Fruit fly (Drosophila melanogaster) whole organism, embryonic: Measurements from ENCODE around the gene RpS17.

ENCODE experiments used
- Atf-2 ChIP-seq: fragments of 200-800 bp; sonication (Bioruptor generic); optimal IDR thresholded peaks from 2 replicates; lab custom pipeline; 2016; ENCODE audit warnings: missing biosample characterization, missing genetic modification characterization
- BEAF-32 ChIP-seq: fragments of 200-800 bp; sonication (Bioruptor generic); optimal IDR thresholded peaks from 3 replicates; lab custom pipeline; 2017; ENCODE audit warnings: missing biosample characterization, missing genetic modification characterization, mild to moderate bottlenecking, moderate library complexity, missing genetic modification reagents
- Bgb ChIP-seq: fragments of 200-800 bp; sonication (Bioruptor generic); IDR thresholded peaks from 2 replicates; pipeline ENCODE4 v1.3.6; 2022; ENCODE audit warnings: missing biosample characterization, missing genetic modification characterization; ENCODE audit not compliant: partially characterized antibody
- C15 ChIP-seq: fragments of 200-800 bp; sonication (Bioruptor generic); IDR thresholded peaks from 3 replicates; pipeline ENCODE4 v1.3.6; 2022; ENCODE audit warnings: missing biosample characterization, missing genetic modification characterization
- CG10366 ChIP-seq: fragments of 200-800 bp; sonication (Bioruptor generic); IDR thresholded peaks from 2 replicates; pipeline ENCODE4 v1.3.6; 2022; ENCODE audit warnings: missing biosample characterization, missing genetic modification characterization
- CG10565 ChIP-seq: fragments of 200-800 bp; sonication (Bioruptor generic); optimal IDR thresholded peaks from 3 replicates; lab custom pipeline; 2016; ENCODE audit warnings: missing biosample characterization, mild to moderate bottlenecking, missing genetic modification characterization
- CG12071 ChIP-seq: fragments of 200-800 bp; sonication (Bioruptor generic); optimal IDR thresholded peaks from 3 replicates; lab custom pipeline; 2018; ENCODE audit warnings: missing biosample characterization, mild to moderate bottlenecking, missing genetic modification characterization
- CG1233 ChIP-seq: fragments of 200-800 bp; sonication (Bioruptor generic); optimal IDR thresholded peaks from 4 replicates; lab custom pipeline; 2018; ENCODE audit warnings: missing biosample characterization, mild to moderate bottlenecking, missing genetic modification characterization
- CG13287 ChIP-seq: fragments of 200-800 bp; sonication (Bioruptor generic); IDR thresholded peaks from 2 replicates; pipeline ENCODE4 v1.3.6; 2022; ENCODE audit warnings: missing biosample characterization, missing genetic modification characterization; ENCODE audit not compliant: partially characterized antibody
- CG13424 ChIP-seq: fragments of 200-800 bp; sonication (Bioruptor generic); optimal IDR thresholded peaks from 2 replicates; lab custom pipeline; 2019; ENCODE audit warnings: missing biosample characterization, mild to moderate bottlenecking, missing genetic modification characterization, moderate library complexity
- CG14965 ChIP-seq: fragments of 200-800 bp; sonication (Bioruptor generic); optimal IDR thresholded peaks from 2 replicates; lab custom pipeline; 2016; ENCODE audit warnings: missing biosample characterization, missing genetic modification characterization, borderline replicate concordance
- CG15269 ChIP-seq: fragments of 200-800 bp; sonication (Bioruptor generic); optimal IDR thresholded peaks from 2 replicates; lab custom pipeline; 2018; ENCODE audit warnings: missing biosample characterization, mild to moderate bottlenecking, missing genetic modification characterization, moderate library complexity
- CG1647 ChIP-seq: fragments of 200-800 bp; sonication (Bioruptor generic); optimal IDR thresholded peaks from 3 replicates; lab custom pipeline; 2016; ENCODE audit warnings: missing biosample characterization, missing genetic modification characterization
- CG16779 ChIP-seq: fragments of 200-800 bp; sonication (Bioruptor generic); IDR thresholded peaks from 2 replicates; pipeline ENCODE4 v1.3.6; 2022; ENCODE audit warnings: missing biosample characterization, missing genetic modification characterization
- CG1792 ChIP-seq: fragments of 200-800 bp; sonication (Bioruptor generic); optimal IDR thresholded peaks from 2 replicates; lab custom pipeline; 2016; ENCODE audit warnings: missing biosample characterization, missing genetic modification characterization
- CG18599 ChIP-seq: fragments of 200-800 bp; sonication (Bioruptor generic); optimal IDR thresholded peaks from 3 replicates; lab custom pipeline; 2017; ENCODE audit warnings: missing biosample characterization, missing genetic modification characterization, mild to moderate bottlenecking, moderate library complexity, missing genetic modification reagents
- CG2678 ChIP-seq: fragments of 200-800 bp; sonication (Bioruptor generic); optimal IDR thresholded peaks from 3 replicates; lab custom pipeline; 2019; ENCODE audit warnings: missing biosample characterization, mild to moderate bottlenecking, missing genetic modification characterization, moderate library complexity
- CG3407 ChIP-seq: fragments of 200-800 bp; sonication (Bioruptor generic); optimal IDR thresholded peaks from 2 replicates; lab custom pipeline; 2018; ENCODE audit warnings: missing biosample characterization, mild to moderate bottlenecking, missing genetic modification characterization
- CG3726 ChIP-seq: fragments of 200-800 bp; sonication (Bioruptor generic); IDR thresholded peaks from 3 replicates; pipeline ENCODE4, ENCODE4 v1.3.6; 2022; ENCODE audit warnings: missing biosample characterization, missing genetic modification characterization
- CG3995 ChIP-seq: fragments of 200-800 bp; sonication (Bioruptor generic); optimal IDR thresholded peaks from 3 replicates; lab custom pipeline; 2016; ENCODE audit warnings: missing biosample characterization, missing genetic modification characterization
- CG6272 ChIP-seq: fragments of 200-800 bp; sonication (Bioruptor generic); IDR thresholded peaks from 2 replicates; pipeline ENCODE4 v1.3.6; 2022; ENCODE audit warnings: missing biosample characterization, missing genetic modification characterization
- CG9437 ChIP-seq: fragments of 200-800 bp; sonication (Bioruptor generic); optimal IDR thresholded peaks from 2 replicates; lab custom pipeline; 2018; ENCODE audit warnings: missing biosample characterization, mild to moderate bottlenecking, missing genetic modification characterization
- CG9932 ChIP-seq: fragments of 200-800 bp; sonication (Bioruptor generic); IDR thresholded peaks from 2 replicates; pipeline ENCODE4 v1.3.6; 2022; ENCODE audit warnings: missing biosample characterization, missing genetic modification characterization
- Chrac-16 ChIP-seq: fragments of 200-800 bp; sonication (Bioruptor generic); optimal IDR thresholded peaks from 3 replicates; lab custom pipeline; 2016; ENCODE audit warnings: missing biosample characterization, missing genetic modification characterization
- D ChIP-seq, 2 experiments: fragments of 200-800 bp in 1 of 2; fragments of >200 bp in 1 of 2; sonication (Bioruptor generic) in 1 of 2; optimal IDR thresholded peaks; 2 replicates in 1 of 2; 3 replicates in 1 of 2; lab custom pipeline; 2017; ENCODE audit warnings: mild to moderate bottlenecking in 1 of 2, missing biosample characterization in 1 of 2, missing genetic modification characterization in 1 of 2, missing genetic modification reagents in 1 of 2
- D19A ChIP-seq: fragments of 200-800 bp; optimal IDR thresholded peaks from 3 replicates; lab custom pipeline; 2019; ENCODE audit warnings: missing biosample characterization, mild to moderate bottlenecking, missing genetic modification characterization, moderate library complexity
- E2f2 ChIP-seq: fragments of 200-800 bp; sonication (Bioruptor generic); IDR thresholded peaks from 2 replicates; pipeline ENCODE4 v1.3.6; 2022; ENCODE audit warnings: missing biosample characterization, missing genetic modification characterization
- Eip74EF ChIP-seq, 2 experiments: fragments of 200-800 bp in 1 of 2; fragments of >200 bp in 1 of 2; sonication (Bioruptor generic) in 1 of 2; optimal IDR thresholded peaks; 2 replicates each; lab custom pipeline; 2017 to 2019; ENCODE audit warnings: missing biosample characterization in 2 of 2, missing genetic modification characterization in 2 of 2, mild to moderate bottlenecking in 1 of 2, moderate library complexity in 1 of 2
- HmgD ChIP-seq: fragments of 200-800 bp; sonication (Bioruptor generic); optimal IDR thresholded peaks from 3 replicates; lab custom pipeline; 2016; ENCODE audit warnings: missing biosample characterization, missing genetic modification characterization
- HmgZ ChIP-seq: fragments of 200-800 bp; sonication (Bioruptor generic); optimal IDR thresholded peaks from 2 replicates; lab custom pipeline; 2018; ENCODE audit warnings: missing biosample characterization, mild to moderate bottlenecking, missing genetic modification characterization
- Jarid2 ChIP-seq: fragments of 200-800 bp; sonication (Bioruptor generic); optimal IDR thresholded peaks from 3 replicates; lab custom pipeline; 2017; ENCODE audit warnings: mild to moderate bottlenecking, missing biosample characterization, missing genetic modification reagents, missing genetic modification characterization
- Lpt ChIP-seq: fragments of >200 bp; optimal IDR thresholded peaks from 2 replicates; lab custom pipeline; 2018; ENCODE audit warnings: missing biosample characterization, missing genetic modification characterization
- Six4 ChIP-seq: fragments of 200-800 bp; sonication (Bioruptor generic); optimal IDR thresholded peaks from 2 replicates; lab custom pipeline; 2016; ENCODE audit warnings: missing biosample characterization, missing genetic modification characterization
- amos ChIP-seq: fragments of 200-800 bp; sonication (Bioruptor generic); IDR thresholded peaks from 2 replicates; pipeline ENCODE4 v1.3.6; 2022; ENCODE audit warnings: missing biosample characterization, missing genetic modification characterization; ENCODE audit not compliant: partially characterized antibody
- chif ChIP-seq, 2 experiments: fragments of 200-800 bp; sonication (Bioruptor generic); optimal IDR thresholded peaks; 3 replicates each; lab custom pipeline; 2016; ENCODE audit warnings: missing biosample characterization in 2 of 2, missing genetic modification characterization in 2 of 2
- crc ChIP-seq: fragments of 200-800 bp; sonication (Bioruptor generic); optimal IDR thresholded peaks from 2 replicates; lab custom pipeline; 2016; ENCODE audit warnings: missing biosample characterization, missing genetic modification characterization
- fd64A ChIP-seq: fragments of 200-800 bp; sonication (Bioruptor generic); optimal IDR thresholded peaks from 3 replicates; lab custom pipeline; 2018; ENCODE audit warnings: missing biosample characterization, mild to moderate bottlenecking, missing genetic modification characterization
- fru ChIP-seq: fragments of >200 bp; optimal IDR thresholded peaks from 2 replicates; lab custom pipeline; 2017
- gsb ChIP-seq: fragments of 200-800 bp; sonication (Bioruptor generic); IDR thresholded peaks from 2 replicates; pipeline ENCODE4 v1.3.6; 2022; ENCODE audit warnings: missing biosample characterization, missing genetic modification characterization
- insv ChIP-seq, 2 experiments: fragments of 200-800 bp; sonication (Bioruptor generic); optimal IDR thresholded peaks; 3 replicates each; lab custom pipeline; 2016 to 2018; ENCODE audit warnings: missing biosample characterization in 2 of 2, missing genetic modification characterization in 2 of 2
- jumu ChIP-seq: fragments of 200-800 bp; sonication (Bioruptor generic); optimal IDR thresholded peaks from 3 replicates; lab custom pipeline; 2016; ENCODE audit warnings: missing biosample characterization, missing genetic modification characterization
- lab ChIP-seq: fragments of 200-800 bp; sonication (Bioruptor generic); optimal IDR thresholded peaks from 3 replicates; lab custom pipeline; 2017; ENCODE audit warnings: missing biosample characterization, missing genetic modification characterization, mild to moderate bottlenecking, moderate library complexity, missing genetic modification reagents
- mirr ChIP-seq: fragments of 200-800 bp; sonication (Bioruptor generic); optimal IDR thresholded peaks from 3 replicates; lab custom pipeline; 2018; ENCODE audit warnings: missing biosample characterization, mild to moderate bottlenecking, missing genetic modification characterization
- nom ChIP-seq: fragments of 200-800 bp; sonication (Bioruptor generic); optimal IDR thresholded peaks from 2 replicates; lab custom pipeline; 2017; ENCODE audit warnings: missing biosample characterization, missing genetic modification characterization, mild to moderate bottlenecking, moderate library complexity, missing genetic modification reagents
- pita ChIP-seq: fragments of 200-800 bp; sonication (Bioruptor generic); optimal IDR thresholded peaks from 2 replicates; lab custom pipeline; 2017; ENCODE audit warnings: missing biosample characterization, mild to moderate bottlenecking, missing genetic modification characterization
- row ChIP-seq: fragments of 200-800 bp; sonication (Bioruptor generic); IDR thresholded peaks from 3 replicates; pipeline ENCODE4 v1.3.6; 2022; ENCODE audit warnings: missing biosample characterization, missing genetic modification characterization
- scrt ChIP-seq: fragments of 200-800 bp; sonication (Bioruptor generic); optimal IDR thresholded peaks from 2 replicates; lab custom pipeline; 2018; ENCODE audit warnings: missing biosample characterization, mild to moderate bottlenecking, missing genetic modification characterization, moderate library complexity
- twi ChIP-seq: fragments of 200-800 bp; optimal IDR thresholded peaks from 2 replicates; lab custom pipeline; 2019; ENCODE audit warnings: missing biosample characterization, mild to moderate bottlenecking, missing genetic modification characterization, moderate library complexity
- usp ChIP-seq: fragments of >200 bp; optimal IDR thresholded peaks from 2 replicates; lab custom pipeline; 2017; ENCODE audit warnings: missing biosample characterization, missing genetic modification characterization

Gene RpS17

dm6 chr3L:9420054-9420818 lies 9.4 kb downstream of the RpS17 start (continued):
- TF ChIP-seq CG14965 (GFP tag; lab: Kevin White, UChicago) = no peak
- TF ChIP-seq crc = no peak
- peak; percentile 68 for TF ChIP-seq lab (GFP tag; lab: Kevin White, UChicago)
- TF ChIP-seq Chrac-16 (GFP tag; lab: Kevin White, UChicago) = peak; percentile 17
- TF ChIP-seq row (GFP tag; lab: Robert Waterston, UW) = peak; percentile 75
- peak in 1 of 2 experiments; percentile 28 for TF ChIP-seq chif (GFP tag; optimal IDR thresholded peaks at IDR 0.05; lab: Kevin White, UChicago)
- TF ChIP-seq C15 (GFP tag; lab: Robert Waterston, UW) = no peak
- TF ChIP-seq CG3407 (GFP tag; lab: Kevin White, UChicago) = peak; percentile 14
- no peak for TF ChIP-seq pita (GFP tag; lab: Kevin White, UChicago)
- TF ChIP-seq Eip74EF (GFP tag; optimal IDR thresholded peaks at IDR 0.05; lab: Kevin White, UChicago) = peak in 1 of 2 experiments; percentile 53
- TF ChIP-seq gsb (GFP tag; lab: Robert Waterston, UW) = no peak
- TF ChIP-seq CG6272 (GFP tag; lab: Robert Waterston, UW) = no peak
- TF ChIP-seq CG2678 (tag; lab: Kevin White, UChicago) = peak; percentile 66
- no peak for TF ChIP-seq CG12071 (GFP tag; lab: Kevin White, UChicago)
- TF ChIP-seq usp = no peak
- TF ChIP-seq Lpt (GFP tag; lab: Kevin White, UChicago) = no peak
- no peak for TF ChIP-seq twi
- no peak for TF ChIP-seq fd64A (GFP tag; lab: Kevin White, UChicago)
- no peak for TF ChIP-seq CG9932
- TF ChIP-seq CG18599 (GFP tag; lab: Kevin White, UChicago) = peak; percentile 38
- TF ChIP-seq CG16779 (GFP tag; lab: Robert Waterston, UW) = no peak
- peak; percentile 22 for TF ChIP-seq CG1647 (GFP tag; lab: Kevin White, UChicago)
- no peak for TF ChIP-seq Atf-2
- TF ChIP-seq Jarid2 (GFP tag; lab: Kevin White, UChicago) = no peak
- TF ChIP-seq jumu (GFP tag; lab: Kevin White, UChicago) = no peak
- TF ChIP-seq HmgZ = no peak
- peak; percentile 90 for TF ChIP-seq nom
- no peak for TF ChIP-seq CG1792 (GFP tag; lab: Kevin White, UChicago)
- no peak for TF ChIP-seq CG3995
- TF ChIP-seq CG15269 (tag; lab: Kevin White, UChicago) = peak; percentile 66
- TF ChIP-seq scrt (GFP tag; lab: Kevin White, UChicago) = peak; percentile 4
- TF ChIP-seq insv (GFP tag; optimal IDR thresholded peaks at IDR 0.05; lab: Kevin White, UChicago) = no peak
- TF ChIP-seq CG10565 (GFP tag; lab: Kevin White, UChicago) = no peak
- no peak for TF ChIP-seq fru (lab: Kevin White, UChicago)
- TF ChIP-seq BEAF-32 (GFP tag; lab: Kevin White, UChicago) = no peak
- peak; percentile 54 for TF ChIP-seq CG13424 (tag; lab: Kevin White, UChicago)
- no peak for TF ChIP-seq Bgb (GFP tag; lab: Robert Waterston, UW)
- TF ChIP-seq HmgD = no peak
- peak; percentile 12 for TF ChIP-seq CG1233 (GFP tag; lab: Kevin White, UChicago)
- TF ChIP-seq CG9437 = peak; percentile 24
- no peak for TF ChIP-seq mirr (GFP tag; lab: Kevin White, UChicago)
- TF ChIP-seq D19A = peak; percentile 47
- TF ChIP-seq E2f2 (GFP tag; lab: Robert Waterston, UW) = peak; percentile 39; the same call in 1 of the 2 replicates
- TF ChIP-seq CG13287 (GFP tag; lab: Robert Waterston, UW) = no peak
- TF ChIP-seq amos (GFP tag; lab: Robert Waterston, UW) = no peak
- no peak for TF ChIP-seq CG3726
- TF ChIP-seq D (optimal IDR thresholded peaks at IDR 0.05; lab: Kevin White, UChicago) = no peak
- peak; percentile 3 for TF ChIP-seq D (GFP tag; optimal IDR thresholded peaks at IDR 0.05; lab: Kevin White, UChicago)
- TF ChIP-seq CG10366 (GFP tag; lab: Robert Waterston, UW) = peak; percentile 40
- TF ChIP-seq Six4 = no peak
